Fruit fly (Drosophila melanogaster) whole organism, embryonic: ENCODE measurements around the gene CG5160.

Experiments
- CG10543 ChIP-seq: fragments of 200-800 bp; sonication (Bioruptor generic); optimal IDR thresholded peaks from 3 replicates; lab custom pipeline; 2017; ENCODE audit warnings: missing biosample characterization, mild to moderate bottlenecking, missing genetic modification characterization, moderate library complexity
- CG11093 ChIP-seq: fragments of 200-800 bp; sonication (Bioruptor generic); IDR thresholded peaks from 3 replicates; pipeline ENCODE4 v1.3.6; 2022; ENCODE audit warnings: missing biosample characterization, missing genetic modification characterization
- CG11247 ChIP-seq: fragments of 200-800 bp; sonication (Bioruptor generic); IDR thresholded peaks from 2 replicates; pipeline ENCODE4 v1.3.6; 2022; ENCODE audit warnings: missing biosample characterization, missing genetic modification characterization
- CG12219 ChIP-seq: fragments of 200-800 bp; sonication (Bioruptor generic); optimal IDR thresholded peaks from 3 replicates; lab custom pipeline; 2018; ENCODE audit warnings: missing biosample characterization, mild to moderate bottlenecking, missing genetic modification characterization
- CG13894 ChIP-seq: fragments of 200-800 bp; sonication (Bioruptor generic); optimal IDR thresholded peaks from 3 replicates; lab custom pipeline; 2018; ENCODE audit warnings: missing biosample characterization, mild to moderate bottlenecking, missing genetic modification characterization, moderate library complexity
- CG1832 ChIP-seq: fragments of 200-800 bp; sonication (Bioruptor generic); optimal IDR thresholded peaks from 2 replicates; lab custom pipeline; 2017; ENCODE audit warnings: missing biosample characterization, mild to moderate bottlenecking, missing genetic modification characterization, inconsistent platforms
- CG4617 ChIP-seq: fragments of 200-800 bp; sonication (Bioruptor generic); optimal IDR thresholded peaks from 3 replicates; lab custom pipeline; 2016; ENCODE audit warnings: missing biosample characterization, missing genetic modification characterization, borderline replicate concordance
- CG4730 ChIP-seq: fragments of 200-800 bp; sonication (Bioruptor generic); IDR thresholded peaks from 2 replicates; pipeline ENCODE4 v1.3.6; 2022; ENCODE audit warnings: missing biosample characterization, missing genetic modification characterization
- CG6765 ChIP-seq: fragments of 200-800 bp; sonication (Bioruptor generic); optimal IDR thresholded peaks from 3 replicates; lab custom pipeline; 2017; ENCODE audit warnings: missing biosample characterization, mild to moderate bottlenecking, missing genetic modification characterization
- CG6854 ChIP-seq: fragments of 200-800 bp; sonication (Bioruptor generic); optimal IDR thresholded peaks from 3 replicates; lab custom pipeline; 2017; ENCODE audit warnings: missing biosample characterization, mild to moderate bottlenecking, missing genetic modification characterization
- CG7963 ChIP-seq: fragments of 200-800 bp; sonication (Bioruptor generic); IDR thresholded peaks from 3 replicates; pipeline ENCODE4 v1.3.6; 2022; ENCODE audit warnings: missing biosample characterization, missing genetic modification characterization; ENCODE audit not compliant: partially characterized antibody
- CG8359 ChIP-seq: fragments of 200-800 bp; sonication (Bioruptor generic); optimal IDR thresholded peaks from 2 replicates; lab custom pipeline; 2017; ENCODE audit warnings: missing biosample characterization, mild to moderate bottlenecking, missing genetic modification characterization, borderline replicate concordance
- CG9817 ChIP-seq: fragments of 200-800 bp; sonication (Bioruptor generic); optimal IDR thresholded peaks from 2 replicates; lab custom pipeline; 2018; ENCODE audit warnings: missing biosample characterization, mild to moderate bottlenecking, missing genetic modification characterization, moderate library complexity
- CoRest ChIP-seq: fragments of 200-800 bp; sonication (Bioruptor generic); optimal IDR thresholded peaks from 3 replicates; lab custom pipeline; 2018; ENCODE audit warnings: missing biosample characterization, mild to moderate bottlenecking, missing genetic modification characterization, moderate library complexity
- E2f1 ChIP-seq: fragments of 200-800 bp; sonication (Bioruptor generic); IDR thresholded peaks from 2 replicates; pipeline ENCODE4 v1.3.6; 2022; ENCODE audit warnings: missing biosample characterization, missing genetic modification characterization
- HLH4C ChIP-seq: fragments of 200-800 bp; sonication (Bioruptor generic); IDR thresholded peaks from 3 replicates; pipeline ENCODE4 v1.3.6; 2022; ENCODE audit warnings: missing biosample characterization, missing genetic modification characterization; ENCODE audit not compliant: partially characterized antibody
- Hand ChIP-seq: fragments of 200-800 bp; sonication (Bioruptor generic); optimal IDR thresholded peaks from 2 replicates; lab custom pipeline; 2017; ENCODE audit warnings: mild to moderate bottlenecking, missing biosample characterization, missing genetic modification reagents, missing genetic modification characterization
- MTF-1 ChIP-seq: fragments of 200-800 bp; sonication (Bioruptor generic); optimal IDR thresholded peaks from 2 replicates; lab custom pipeline; 2018; ENCODE audit warnings: missing biosample characterization, mild to moderate bottlenecking, missing genetic modification characterization, borderline replicate concordance
- NC2α ChIP-seq: fragments of 200-800 bp; sonication (Bioruptor generic); optimal IDR thresholded peaks from 2 replicates; lab custom pipeline; 2016; ENCODE audit warnings: missing biosample characterization, missing genetic modification characterization
- NFAT ChIP-seq: fragments of 200-800 bp; sonication (Bioruptor generic); IDR thresholded peaks from 2 replicates; pipeline ENCODE4 v1.3.6; 2022; ENCODE audit warnings: missing biosample characterization, missing genetic modification characterization
- NK7.1 ChIP-seq: fragments of 200-800 bp; sonication (Bioruptor generic); optimal IDR thresholded peaks from 3 replicates; lab custom pipeline; 2016; ENCODE audit warnings: missing biosample characterization, missing genetic modification characterization
- Neu2 ChIP-seq: fragments of 200-800 bp; sonication (Bioruptor generic); optimal IDR thresholded peaks from 3 replicates; lab custom pipeline; 2016; ENCODE audit warnings: missing biosample characterization, missing genetic modification characterization, borderline replicate concordance
- YL-1 ChIP-seq: fragments of 200-800 bp; sonication (Bioruptor generic); optimal IDR thresholded peaks from 3 replicates; lab custom pipeline; 2017; ENCODE audit warnings: missing biosample characterization, mild to moderate bottlenecking, missing genetic modification characterization
- abd-A ChIP-seq: fragments of 200-800 bp; sonication (Bioruptor generic); optimal IDR thresholded peaks from 3 replicates; lab custom pipeline; 2019; ENCODE audit warnings: missing biosample characterization, mild to moderate bottlenecking, missing genetic modification characterization, moderate library complexity
- cad ChIP-seq: fragments of >200 bp; optimal IDR thresholded peaks from 2 replicates; lab custom pipeline; 2017; ENCODE audit warnings: missing biosample characterization, missing genetic modification characterization
- cas ChIP-seq: fragments of 200-800 bp; sonication (Bioruptor generic); IDR thresholded peaks from 2 replicates; pipeline ENCODE4 v1.3.6; 2022; ENCODE audit warnings: missing biosample characterization, missing genetic modification characterization
- chn ChIP-seq: fragments of 200-800 bp; sonication (Bioruptor generic); optimal IDR thresholded peaks from 2 replicates; lab custom pipeline; 2016; ENCODE audit warnings: missing biosample characterization, missing genetic modification characterization
- ci ChIP-seq: fragments of 200-800 bp; sonication (Bioruptor generic); IDR thresholded peaks from 3 replicates; pipeline ENCODE4 v1.3.6; 2022; ENCODE audit warnings: missing biosample characterization, missing genetic modification characterization
- corto ChIP-seq: fragments of 200-800 bp; sonication (Bioruptor generic); optimal IDR thresholded peaks from 2 replicates; lab custom pipeline; 2016; ENCODE audit warnings: missing biosample characterization, mild to moderate bottlenecking, missing genetic modification characterization, moderate library complexity
- exex ChIP-seq: fragments of 200-800 bp; sonication (Bioruptor generic); optimal IDR thresholded peaks from 4 replicates; lab custom pipeline; 2018; ENCODE audit warnings: missing biosample characterization, mild to moderate bottlenecking, missing genetic modification characterization, moderate library complexity
- gro ChIP-seq: fragments of 200-800 bp; sonication (Bioruptor generic); optimal IDR thresholded peaks from 2 replicates; lab custom pipeline; 2016; ENCODE audit warnings: missing biosample characterization, missing genetic modification characterization
- hbn ChIP-seq: fragments of 200-800 bp; sonication (Bioruptor generic); IDR thresholded peaks from 2 replicates; pipeline ENCODE4 v1.3.6; 2022; ENCODE audit warnings: missing biosample characterization, missing genetic modification characterization; ENCODE audit not compliant: partially characterized antibody
- kay ChIP-seq: fragments of 200-800 bp; sonication (Bioruptor generic); optimal IDR thresholded peaks from 2 replicates; lab custom pipeline; 2016; ENCODE audit warnings: missing biosample characterization, missing genetic modification characterization
- maf-S ChIP-seq: fragments of 200-800 bp; sonication (Bioruptor generic); optimal IDR thresholded peaks from 2 replicates; lab custom pipeline; 2016; ENCODE audit warnings: missing biosample characterization, missing genetic modification characterization
- mirr ChIP-seq: fragments of 200-800 bp; sonication (Bioruptor generic); optimal IDR thresholded peaks from 3 replicates; lab custom pipeline; 2018; ENCODE audit warnings: missing biosample characterization, mild to moderate bottlenecking, missing genetic modification characterization
- pros ChIP-seq: fragments of 200-800 bp; sonication (Bioruptor generic); optimal IDR thresholded peaks from 3 replicates; lab custom pipeline; 2019; ENCODE audit warnings: missing biosample characterization, mild to moderate bottlenecking, missing genetic modification characterization, moderate library complexity
- row ChIP-seq: fragments of 200-800 bp; sonication (Bioruptor generic); IDR thresholded peaks from 3 replicates; pipeline ENCODE4 v1.3.6; 2022; ENCODE audit warnings: missing biosample characterization, missing genetic modification characterization
- sug ChIP-seq: fragments of 200-800 bp; optimal IDR thresholded peaks from 2 replicates; lab custom pipeline; 2019; ENCODE audit warnings: missing biosample characterization, mild to moderate bottlenecking, missing genetic modification characterization, moderate library complexity
- usp ChIP-seq: fragments of >200 bp; optimal IDR thresholded peaks from 2 replicates; lab custom pipeline; 2017; ENCODE audit warnings: missing biosample characterization, missing genetic modification characterization
- zen ChIP-seq: fragments of 200-800 bp; sonication (Bioruptor generic); optimal IDR thresholded peaks from 3 replicates; lab custom pipeline; 2018; ENCODE audit warnings: missing biosample characterization, mild to moderate bottlenecking, missing genetic modification characterization, moderate library complexity

Gene CG5160

dm6 chr2L:7387813-7388558, 10.6 kb downstream of the CG5160 start, which contains the start of the genes CG5149 and gudu (continued):
- TF ChIP-seq CoRest (tag; lab: Kevin White, UChicago): peak; percentile 12
- TF ChIP-seq CG9817 (tag; lab: Kevin White, UChicago): no peak
- no peak for TF ChIP-seq CG12219 (GFP tag; lab: Kevin White, UChicago)
- no peak for TF ChIP-seq gro
- TF ChIP-seq CG11093 (GFP tag; lab: Robert Waterston, UW): no peak
- TF ChIP-seq cad (GFP tag; lab: Kevin White, UChicago): no peak
- no peak for TF ChIP-seq NK7.1
- TF ChIP-seq pros (GFP tag; lab: Kevin White, UChicago): peak; percentile 40
- TF ChIP-seq kay (GFP tag; lab: Kevin White, UChicago): no peak
- no peak for TF ChIP-seq chn (GFP tag; lab: Kevin White, UChicago)
- no peak for TF ChIP-seq CG6854 (GFP tag; lab: Kevin White, UChicago)
- no peak for TF ChIP-seq CG1832 (GFP tag; lab: Kevin White, UChicago)
- TF ChIP-seq abd-A (tag; lab: Kevin White, UChicago): no peak
- peak; percentile 87 for TF ChIP-seq hbn (GFP tag; lab: Robert Waterston, UW)
- no peak for TF ChIP-seq CG13894 (tag; lab: Kevin White, UChicago)
- TF ChIP-seq Neu2 (GFP tag; lab: Kevin White, UChicago): peak; percentile 80
- TF ChIP-seq row (GFP tag; lab: Robert Waterston, UW): peak; percentile 22; the same call in 1 of the 3 replicates
- TF ChIP-seq Hand (GFP tag; lab: Kevin White, UChicago): no peak
- TF ChIP-seq maf-S (GFP tag; lab: Kevin White, UChicago): no peak
- no peak for TF ChIP-seq sug (tag; lab: Kevin White, UChicago)
- peak; percentile 0 for TF ChIP-seq exex (tag; lab: Kevin White, UChicago)
- peak; percentile 86 for TF ChIP-seq HLH4C
- no peak for TF ChIP-seq CG8359 (GFP tag; lab: Kevin White, UChicago)
- TF ChIP-seq CG4730 (GFP tag; lab: Robert Waterston, UW): no peak
- TF ChIP-seq MTF-1 (GFP tag; lab: Kevin White, UChicago): no peak
- TF ChIP-seq NFAT (GFP tag; lab: Robert Waterston, UW): no peak
- no peak for TF ChIP-seq cas (GFP tag; lab: Robert Waterston, UW)
- no peak for TF ChIP-seq CG10543 (GFP tag; lab: Kevin White, UChicago)
- TF ChIP-seq CG11247 (GFP tag; lab: Robert Waterston, UW): no peak
- peak; percentile 58 for TF ChIP-seq CG4617
- peak; percentile 22 for TF ChIP-seq zen (tag; lab: Kevin White, UChicago)
- peak; percentile 59; the same call in 2 of the 3 replicates for TF ChIP-seq CG7963 (GFP tag; lab: Robert Waterston, UW)
- no peak for TF ChIP-seq E2f1 (GFP tag; lab: Robert Waterston, UW)
- no peak for TF ChIP-seq corto (GFP tag; lab: Kevin White, UChicago)
- TF ChIP-seq usp: no peak
- TF ChIP-seq NC2α (GFP tag; lab: Kevin White, UChicago): no peak
- peak; percentile 60; the same call in 1 of the 3 replicates for TF ChIP-seq ci (GFP tag; lab: Robert Waterston, UW)
- no peak for TF ChIP-seq mirr (GFP tag; lab: Kevin White, UChicago)
- TF ChIP-seq YL-1: peak; percentile 32
- no peak for TF ChIP-seq CG6765 (GFP tag; lab: Kevin White, UChicago)
- TF ChIP-seq, all 482 proteins: peak for 118
